Fruit fly (Drosophila melanogaster): ENCODE results near the gene CalpC.

The CalpC gene

dm6 chrX:16331562-16332233 is 6.1 kb downstream of the CalpC start (continued):
- TF ChIP-seq jigr1 (GFP tag; IDR thresholded peaks at IDR 0.05), result peak; percentile 46; the same call in 1 of the 3 replicates
- TF ChIP-seq ken (GFP tag; IDR thresholded peaks at IDR 0.05), result no peak
- TF ChIP-seq repo (GFP tag; optimal IDR thresholded peaks at IDR 0.05), result no peak
- no peak for TF ChIP-seq sug (tag; optimal IDR thresholded peaks at IDR 0.05)
- no peak for TF ChIP-seq grau (tag; optimal IDR thresholded peaks at IDR 0.05)
- TF ChIP-seq CG10654 (GFP tag; optimal IDR thresholded peaks at IDR 0.05), result no peak
- TF ChIP-seq CG12071 (GFP tag; optimal IDR thresholded peaks at IDR 0.05), result no peak
- TF ChIP-seq CG14014 (GFP tag; IDR thresholded peaks at IDR 0.05), result no peak
- peak; percentile 89; the same call in 1 of the 2 replicates for TF ChIP-seq CG42726 (GFP tag; IDR thresholded peaks at IDR 0.05; ENCODE audit: partially characterized antibody)
- no peak for TF ChIP-seq CG43689 (GFP tag; IDR thresholded peaks at IDR 0.05)
- TF ChIP-seq CG11696 (GFP tag; IDR thresholded peaks at IDR 0.05), result no peak
- no peak for TF ChIP-seq dmrt99B (tag; optimal IDR thresholded peaks at IDR 0.05)
- TF ChIP-seq CG10431 (GFP tag; optimal IDR thresholded peaks at IDR 0.05), result no peak
- no peak for TF ChIP-seq CG6654 (GFP tag; optimal IDR thresholded peaks at IDR 0.05)
- TF ChIP-seq Scr (GFP tag; IDR thresholded peaks at IDR 0.05; ENCODE audit: partially characterized antibody), result peak; percentile 86
- peak; percentile 65 for TF ChIP-seq ssp (GFP tag; IDR thresholded peaks at IDR 0.05)
- peak; percentile 86 for TF ChIP-seq BEAF-32 (GFP tag; optimal IDR thresholded peaks at IDR 0.05)
- no peak for TF ChIP-seq ab (GFP tag; optimal IDR thresholded peaks at IDR 0.05)
- TF ChIP-seq Pdp1 (GFP tag; optimal IDR thresholded peaks at IDR 0.05), result peak in 1 of 2 experiments; percentile 88
- TF ChIP-seq CG12769 (tag; optimal IDR thresholded peaks at IDR 0.05), result no peak
- no peak for TF ChIP-seq bowl (GFP tag; IDR thresholded peaks at IDR 0.05)
- no peak for TF ChIP-seq Ets65A (GFP tag)
- no peak for TF ChIP-seq luna (GFP tag; optimal IDR thresholded peaks at IDR 0.05)
- peak; percentile 51 for TF ChIP-seq gfzf (GFP tag; optimal IDR thresholded peaks at IDR 0.05)
- no peak for TF ChIP-seq Mad (GFP tag; optimal IDR thresholded peaks at IDR 0.05)
- TF ChIP-seq zf30C (GFP tag; optimal IDR thresholded peaks at IDR 0.05), result peak; percentile 60
- TF ChIP-seq Dad (GFP tag; optimal IDR thresholded peaks at IDR 0.05), result no peak
- TF ChIP-seq CG14050 (GFP tag; IDR thresholded peaks at IDR 0.05), result no peak
- TF ChIP-seq CG12659 (GFP tag; optimal IDR thresholded peaks at IDR 0.05), result peak; percentile 39
- TF ChIP-seq CG1024 (GFP tag; IDR thresholded peaks at IDR 0.05), result 0 out of 2 replicates have a peak, but pooled peaks have one; percentile 10
- no peak for TF ChIP-seq fd96Cb (tag; optimal IDR thresholded peaks at IDR 0.05)
- peak; percentile 84 for TF ChIP-seq CG13287 (GFP tag; IDR thresholded peaks at IDR 0.05; ENCODE audit: partially characterized antibody)
- no peak for TF ChIP-seq ara (GFP tag; IDR thresholded peaks at IDR 0.05)
- peak; percentile 77 for TF ChIP-seq inv (GFP tag; IDR thresholded peaks at IDR 0.05; ENCODE audit: partially characterized antibody)
- no peak for TF ChIP-seq ci (GFP tag; IDR thresholded peaks at IDR 0.05)
- peak; percentile 53 for TF ChIP-seq CG2116 (GFP tag; optimal IDR thresholded peaks at IDR 0.05)
- TF ChIP-seq CG8765 (GFP tag; IDR thresholded peaks at IDR 0.05), result no peak
- peak; percentile 63 for TF ChIP-seq MESR4 (GFP tag; optimal IDR thresholded peaks at IDR 0.05)
- no peak for TF ChIP-seq Six4 (GFP tag; optimal IDR thresholded peaks at IDR 0.05)
- no peak for TF ChIP-seq CG15479 (GFP tag; optimal IDR thresholded peaks at IDR 0.05)
- no peak for TF ChIP-seq CG12236 (GFP tag; optimal IDR thresholded peaks at IDR 0.05)
- TF ChIP-seq Dbx (GFP tag; IDR thresholded peaks at IDR 0.05), result 0 out of 3 replicates have a peak, but pooled peaks have one; percentile 19
- TF ChIP-seq oc (tag; optimal IDR thresholded peaks at IDR 0.05), result no peak
- TF ChIP-seq CG14965 (GFP tag; optimal IDR thresholded peaks at IDR 0.05; ENCODE audit: borderline replicate concordance), result no peak
- no peak for TF ChIP-seq CG4707 (GFP tag; optimal IDR thresholded peaks at IDR 0.05)
- TF ChIP-seq CG2129 (GFP tag; IDR thresholded peaks at IDR 0.05; ENCODE audit: partially characterized antibody), result peak; percentile 71
- no peak for TF ChIP-seq CG11398 (GFP tag; optimal IDR thresholded peaks at IDR 0.05)
- TF ChIP-seq kay (GFP tag; optimal IDR thresholded peaks at IDR 0.05), result no peak
- TF ChIP-seq sima (GFP tag; optimal IDR thresholded peaks at IDR 0.05), result no peak
- TF ChIP-seq pzg (GFP tag; optimal IDR thresholded peaks at IDR 0.05), result peak; percentile 58
